Worm (Caenorhabditis elegans): ENCODE data around the gene str-144.

str-144 gene

DNA sequence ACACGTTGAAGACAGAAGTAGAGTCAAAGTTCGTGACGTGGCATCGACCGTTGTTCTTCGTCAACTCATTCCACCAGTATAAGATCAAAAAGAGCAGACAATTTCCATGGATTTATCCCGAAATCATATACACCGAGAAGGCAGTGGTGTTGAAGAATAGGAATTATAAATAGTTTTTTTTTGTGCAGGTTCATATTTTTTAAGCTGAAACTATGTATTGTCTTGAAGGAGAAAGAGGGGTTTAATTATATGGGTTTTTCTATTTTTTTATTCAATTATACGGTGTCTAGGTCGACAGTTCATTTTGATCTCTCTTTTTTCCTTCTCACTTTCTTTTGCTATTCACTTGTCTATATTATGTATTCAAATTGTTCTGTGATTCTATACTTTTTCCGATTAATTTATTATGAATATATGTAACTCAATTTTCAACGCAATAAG is 32.8 kb downstream of the str-144 start:
- peak; percentile 19 for TF ChIP-seq gmeb-2 (tag; optimal IDR thresholded peaks at IDR 0.05)
- no peak for TF ChIP-seq nhr-11 (tag; optimal IDR thresholded peaks at IDR 0.05)
- peak; percentile 75 for TF ChIP-seq ama-1 (optimal IDR thresholded peaks at IDR 0.05)
- no peak for TF ChIP-seq tbx-7 (tag; optimal IDR thresholded peaks at IDR 0.05)
- no peak for TF ChIP-seq lin-11 (tag; optimal IDR thresholded peaks at IDR 0.05)

DNA sequence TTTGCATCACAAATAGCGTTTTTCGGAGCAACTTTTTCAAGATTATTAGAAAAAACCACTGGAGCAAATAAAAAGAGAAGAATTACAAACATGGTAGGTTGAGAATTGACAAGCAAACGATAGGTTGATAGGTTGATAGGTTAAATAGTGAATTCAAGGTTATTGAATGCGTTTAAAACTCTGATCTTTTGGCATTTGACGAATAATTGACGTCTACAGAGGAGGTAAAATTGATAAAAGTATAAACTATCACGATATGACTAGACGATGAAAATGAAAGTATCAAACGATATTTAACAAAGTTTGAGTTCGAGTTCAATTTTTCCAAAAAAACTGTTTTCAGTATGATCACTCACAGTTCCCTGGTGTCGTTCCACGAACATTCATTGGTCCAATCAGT is 36.0 kb downstream of the str-144 start, which contains the start of gene ZC513.14:
ZC513.14 (minus strand) TSS at position 101 of the 400 bp plus-strand sequence.
- TF ChIP-seq ceh-34 (tag; optimal IDR thresholded peaks at IDR 0.05): no peak
- TF ChIP-seq madf-2 (tag; optimal IDR thresholded peaks at IDR 0.05): no peak
- no peak for TF ChIP-seq lim-6 (tag; optimal IDR thresholded peaks at IDR 0.05)
- TF ChIP-seq nfya-1 (tag; optimal IDR thresholded peaks at IDR 0.05): no peak
- no peak for TF ChIP-seq nhr-11 (tag; optimal IDR thresholded peaks at IDR 0.05)
- no peak for TF ChIP-seq pha-4 (tag; optimal IDR thresholded peaks at IDR 0.05)
- no peak for TF ChIP-seq hlh-30 (tag; optimal IDR thresholded peaks at IDR 0.05; ENCODE audit: insufficient read depth)
- TF ChIP-seq fax-1 (tag; optimal IDR thresholded peaks at IDR 0.05): no peak
- TF ChIP-seq pat-9 (tag; optimal IDR thresholded peaks at IDR 0.05): no peak
- TF ChIP-seq ceh-6 (GFP tag; optimal IDR thresholded peaks at IDR 0.05): no peak
- no peak for TF ChIP-seq pros-1 (tag; optimal IDR thresholded peaks at IDR 0.05)
- no peak for TF ChIP-seq ceh-22 (tag; optimal IDR thresholded peaks at IDR 0.05)
- no peak for TF ChIP-seq ceh-24 (tag; optimal IDR thresholded peaks at IDR 0.05)
- TF ChIP-seq ttx-3 (tag; optimal IDR thresholded peaks at IDR 0.05): no peak

DNA sequence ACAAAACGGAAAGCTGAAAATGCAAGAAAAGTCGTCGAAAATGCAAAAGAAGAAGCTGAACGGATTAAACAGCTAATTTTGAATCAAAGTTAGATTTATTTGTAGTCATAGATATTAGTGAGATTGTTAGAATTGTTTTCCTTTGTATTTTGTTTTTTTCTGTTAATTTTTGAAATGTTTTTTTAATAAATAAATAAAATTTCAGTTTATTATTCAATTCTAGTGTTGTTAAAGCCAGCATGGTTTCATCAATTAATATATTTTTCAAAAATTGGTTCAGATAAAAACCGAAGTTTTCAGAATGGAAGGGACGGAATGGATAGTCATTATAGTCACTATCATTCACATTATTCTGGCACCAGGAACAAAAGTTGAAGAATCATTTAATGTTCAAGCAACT is 37.1 kb downstream of the str-144 start, which contains the start of gene algn-12:
algn-12 (plus strand) TSS at position 301 of the 400 bp plus-strand sequence.
- no peak for TF ChIP-seq ceh-48 (tag; optimal IDR thresholded peaks at IDR 0.05)
- TF ChIP-seq ceh-31 (tag; optimal IDR thresholded peaks at IDR 0.05): no peak
- TF ChIP-seq C38D4.7 (GFP tag; optimal IDR thresholded peaks at IDR 0.05): no peak
- TF ChIP-seq ceh-22 (tag; optimal IDR thresholded peaks at IDR 0.05): no peak
- no peak for TF ChIP-seq ceh-30 (tag; optimal IDR thresholded peaks at IDR 0.05)
- no peak for TF ChIP-seq ceh-2 (tag; optimal IDR thresholded peaks at IDR 0.05)
- TF ChIP-seq unc-42 (tag; optimal IDR thresholded peaks at IDR 0.05): no peak
- TF ChIP-seq dve-1 (tag; optimal IDR thresholded peaks at IDR 0.05): no peak
- no peak for TF ChIP-seq unc-55 (GFP tag; optimal IDR thresholded peaks at IDR 0.05)
- no peak for TF ChIP-seq lin-11 (tag; optimal IDR thresholded peaks at IDR 0.05)
- TF ChIP-seq unc-3 (GFP tag; conservative IDR thresholded peaks at IDR 0.05): no peak
- TF ChIP-seq unc-3 (tag; optimal IDR thresholded peaks at IDR 0.05): no peak

DNA sequence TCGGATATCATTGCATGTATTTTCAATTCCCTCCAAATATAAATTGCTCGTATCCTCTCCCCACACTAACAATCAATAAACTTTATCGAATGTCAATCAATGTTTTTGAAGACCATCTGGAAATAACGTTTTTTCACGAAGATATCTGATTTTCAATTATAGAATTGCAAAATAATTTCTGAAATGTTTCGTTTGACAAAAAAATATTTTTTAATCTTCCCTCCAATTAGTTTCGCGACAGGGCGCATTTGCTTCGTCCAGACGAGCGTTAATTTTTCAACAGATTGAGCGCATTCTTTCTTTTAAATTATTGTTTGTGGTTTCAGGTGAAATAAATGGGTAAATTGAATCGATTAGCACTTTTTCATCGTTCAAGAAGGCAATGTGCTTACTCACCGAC is 40.8 kb downstream of the str-144 start, which contains the start of gene vars-1:
vars-1 (plus strand) TSS at position 291 of the 400 bp plus-strand sequence.
- peak; percentile 0 for TF ChIP-seq nfya-1 (tag; optimal IDR thresholded peaks at IDR 0.05)
- TF ChIP-seq hlh-13 (GFP tag; optimal IDR thresholded peaks at IDR 0.05): no peak
- TF ChIP-seq unc-55 (GFP tag; optimal IDR thresholded peaks at IDR 0.05): peak; percentile 54
- TF ChIP-seq ceh-48 (tag; optimal IDR thresholded peaks at IDR 0.05): no peak
- TF ChIP-seq pax-1 (tag; optimal IDR thresholded peaks at IDR 0.05): no peak
- no peak for TF ChIP-seq ama-1 (optimal IDR thresholded peaks at IDR 0.05)
- no peak for TF ChIP-seq tbx-2 (tag; optimal IDR thresholded peaks at IDR 0.05)
- no peak for TF ChIP-seq hlh-30 (tag; optimal IDR thresholded peaks at IDR 0.05; ENCODE audit: insufficient read depth)
- TF ChIP-seq sox-2 (GFP tag; IDR thresholded peaks at IDR 0.05): no peak
- TF ChIP-seq pag-3 (tag; optimal IDR thresholded peaks at IDR 0.05; ENCODE audit: borderline replicate concordance): no peak
- no peak for TF ChIP-seq odd-2 (tag; optimal IDR thresholded peaks at IDR 0.05)
- no peak for TF ChIP-seq ceh-24 (tag; optimal IDR thresholded peaks at IDR 0.05)
- no peak for TF ChIP-seq gmeb-2 (tag; optimal IDR thresholded peaks at IDR 0.05)
- TF ChIP-seq unc-42 (tag; optimal IDR thresholded peaks at IDR 0.05): peak; percentile 35
- no peak for TF ChIP-seq lin-11 (tag; optimal IDR thresholded peaks at IDR 0.05)
- no peak for TF ChIP-seq C38D4.7 (GFP tag; optimal IDR thresholded peaks at IDR 0.05)
- no peak for TF ChIP-seq ceh-34 (tag; optimal IDR thresholded peaks at IDR 0.05)

Data from whole organism, late embryonic.